Fruit fly (Drosophila melanogaster) whole organism, embryonic: ENCODE results near the gene Spase12.

ENCODE experiments used
- Aef1 ChIP-seq: fragments of 200-800 bp; sonication (Bioruptor generic); IDR thresholded peaks from 3 replicates; pipeline ENCODE4 v1.3.6; 2022; ENCODE audit warnings: missing biosample characterization, missing genetic modification characterization
- Atf-2 ChIP-seq: fragments of 200-800 bp; sonication (Bioruptor generic); optimal IDR thresholded peaks from 2 replicates; lab custom pipeline; 2016; ENCODE audit warnings: missing biosample characterization, missing genetic modification characterization
- Atf3 ChIP-seq: fragments of 200-800 bp; sonication (Bioruptor generic); optimal IDR thresholded peaks from 3 replicates; lab custom pipeline; 2016; ENCODE audit warnings: missing biosample characterization, missing genetic modification characterization
- CG10147 ChIP-seq: fragments of 200-800 bp; sonication (Bioruptor generic); optimal IDR thresholded peaks from 2 replicates; lab custom pipeline; 2019; ENCODE audit warnings: missing biosample characterization, mild to moderate bottlenecking, missing genetic modification characterization, moderate library complexity
- CG11093 ChIP-seq: fragments of 200-800 bp; sonication (Bioruptor generic); IDR thresholded peaks from 3 replicates; pipeline ENCODE4 v1.3.6; 2022; ENCODE audit warnings: missing biosample characterization, missing genetic modification characterization
- CG12071 ChIP-seq: fragments of 200-800 bp; sonication (Bioruptor generic); optimal IDR thresholded peaks from 3 replicates; lab custom pipeline; 2018; ENCODE audit warnings: missing biosample characterization, mild to moderate bottlenecking, missing genetic modification characterization
- CG12219 ChIP-seq: fragments of 200-800 bp; sonication (Bioruptor generic); optimal IDR thresholded peaks from 3 replicates; lab custom pipeline; 2018; ENCODE audit warnings: missing biosample characterization, mild to moderate bottlenecking, missing genetic modification characterization
- CG12769 ChIP-seq: fragments of 200-800 bp; sonication (Bioruptor generic); optimal IDR thresholded peaks from 2 replicates; lab custom pipeline; 2019; ENCODE audit warnings: missing biosample characterization, mild to moderate bottlenecking, missing genetic modification characterization, moderate library complexity
- CG1602 ChIP-seq: fragments of 200-800 bp; sonication (Bioruptor generic); optimal IDR thresholded peaks from 3 replicates; lab custom pipeline; 2016; ENCODE audit warnings: missing biosample characterization, missing genetic modification characterization
- CG17385 ChIP-seq: fragments of 200-800 bp; sonication (Bioruptor generic); optimal IDR thresholded peaks from 3 replicates; lab custom pipeline; 2018; ENCODE audit warnings: missing biosample characterization, mild to moderate bottlenecking, missing genetic modification characterization
- CG18011 ChIP-seq: fragments of 200-800 bp; sonication (Bioruptor generic); optimal IDR thresholded peaks from 2 replicates; lab custom pipeline; 2017; ENCODE audit warnings: missing biosample characterization, missing genetic modification characterization, mild to moderate bottlenecking, moderate library complexity, missing genotype
- CG18599 ChIP-seq: fragments of 200-800 bp; sonication (Bioruptor generic); optimal IDR thresholded peaks from 3 replicates; lab custom pipeline; 2017; ENCODE audit warnings: missing biosample characterization, missing genetic modification characterization, mild to moderate bottlenecking, moderate library complexity, missing genetic modification reagents
- CG2116 ChIP-seq: fragments of 200-800 bp; sonication (Bioruptor generic); optimal IDR thresholded peaks from 3 replicates; lab custom pipeline; 2018; ENCODE audit warnings: missing biosample characterization, mild to moderate bottlenecking, missing genetic modification characterization
- CG2875 ChIP-seq: fragments of 200-800 bp; sonication (Bioruptor generic); optimal IDR thresholded peaks from 2 replicates; lab custom pipeline; 2017; ENCODE audit warnings: missing biosample characterization, mild to moderate bottlenecking, missing genetic modification characterization, missing genetic modification reagents
- CG2889 ChIP-seq: fragments of 200-800 bp; sonication (Bioruptor generic); IDR thresholded peaks from 3 replicates; pipeline ENCODE4 v1.3.6; 2022; ENCODE audit warnings: missing biosample characterization, missing genetic modification characterization
- CG31441 ChIP-seq: fragments of 200-800 bp; sonication (Bioruptor generic); IDR thresholded peaks from 2 replicates; pipeline ENCODE4 v1.3.6; 2022; ENCODE audit warnings: missing biosample characterization, missing genetic modification characterization
- CG32772 ChIP-seq: fragments of 200-800 bp; sonication (Bioruptor generic); IDR thresholded peaks from 2 replicates; pipeline ENCODE4 v1.3.6; 2022; ENCODE audit warnings: missing biosample characterization, missing genetic modification characterization
- CG3407 ChIP-seq: fragments of 200-800 bp; sonication (Bioruptor generic); optimal IDR thresholded peaks from 2 replicates; lab custom pipeline; 2018; ENCODE audit warnings: missing biosample characterization, mild to moderate bottlenecking, missing genetic modification characterization
- CG34422 ChIP-seq: fragments of 200-800 bp; sonication (Bioruptor generic); IDR thresholded peaks from 3 replicates; pipeline ENCODE4 v1.3.6; 2022; ENCODE audit warnings: missing biosample characterization, missing genetic modification characterization
- CG43689 ChIP-seq: fragments of 200-800 bp; sonication (Bioruptor generic); IDR thresholded peaks from 2 replicates; pipeline ENCODE4 v1.3.6; 2022; ENCODE audit warnings: missing biosample characterization, missing genetic modification characterization
- CG4404 ChIP-seq: fragments of 200-800 bp; sonication (Bioruptor generic); IDR thresholded peaks from 2 replicates; pipeline ENCODE4 v1.3.6; 2022; ENCODE audit warnings: missing biosample characterization, missing genetic modification characterization
- CG4424 ChIP-seq: fragments of 200-800 bp; sonication (Bioruptor generic); optimal IDR thresholded peaks from 3 replicates; lab custom pipeline; 2016; ENCODE audit warnings: missing biosample characterization, missing genetic modification characterization
- CG4730 ChIP-seq: fragments of 200-800 bp; sonication (Bioruptor generic); IDR thresholded peaks from 2 replicates; pipeline ENCODE4 v1.3.6; 2022; ENCODE audit warnings: missing biosample characterization, missing genetic modification characterization
- CG7786 ChIP-seq: fragments of 200-800 bp; sonication (Bioruptor generic); optimal IDR thresholded peaks from 2 replicates; lab custom pipeline; 2016; ENCODE audit warnings: missing biosample characterization, missing genetic modification characterization
- CG8924 ChIP-seq: fragments of 200-800 bp; optimal IDR thresholded peaks from 3 replicates; lab custom pipeline; 2019; ENCODE audit warnings: missing biosample characterization, mild to moderate bottlenecking, missing genetic modification characterization, moderate library complexity
- E2f2 ChIP-seq: fragments of 200-800 bp; sonication (Bioruptor generic); IDR thresholded peaks from 2 replicates; pipeline ENCODE4 v1.3.6; 2022; ENCODE audit warnings: missing biosample characterization, missing genetic modification characterization
- HmgD ChIP-seq: fragments of 200-800 bp; sonication (Bioruptor generic); optimal IDR thresholded peaks from 3 replicates; lab custom pipeline; 2016; ENCODE audit warnings: missing biosample characterization, missing genetic modification characterization
- Hmr ChIP-seq: fragments of 200-800 bp; sonication (Bioruptor generic); optimal IDR thresholded peaks from 3 replicates; lab custom pipeline; 2017; ENCODE audit warnings: mild to moderate bottlenecking, missing biosample characterization, missing genetic modification reagents, missing genetic modification characterization
- Jarid2 ChIP-seq: fragments of 200-800 bp; sonication (Bioruptor generic); optimal IDR thresholded peaks from 3 replicates; lab custom pipeline; 2017; ENCODE audit warnings: mild to moderate bottlenecking, missing biosample characterization, missing genetic modification reagents, missing genetic modification characterization
- Mad ChIP-seq: fragments of 200-800 bp; sonication (Bioruptor generic); optimal IDR thresholded peaks from 2 replicates; lab custom pipeline; 2016; ENCODE audit warnings: missing biosample characterization, missing genetic modification characterization
- Meics ChIP-seq: fragments of 200-800 bp; sonication (Bioruptor generic); optimal IDR thresholded peaks from 2 replicates; lab custom pipeline; 2017; ENCODE audit warnings: missing biosample characterization, mild to moderate bottlenecking, missing genetic modification characterization
- Mes4 ChIP-seq: fragments of 200-800 bp; sonication (Bioruptor generic); optimal IDR thresholded peaks from 2 replicates; lab custom pipeline; 2016; ENCODE audit warnings: missing biosample characterization, missing genetic modification characterization
- NC2β ChIP-seq: fragments of 200-800 bp; sonication (Bioruptor generic); optimal IDR thresholded peaks from 2 replicates; lab custom pipeline; 2016; ENCODE audit warnings: missing biosample characterization, missing genetic modification characterization
- NfI ChIP-seq: fragments of 200-800 bp; sonication (Bioruptor generic); optimal IDR thresholded peaks from 3 replicates; lab custom pipeline; 2018; ENCODE audit warnings: missing biosample characterization, mild to moderate bottlenecking, missing genetic modification characterization, moderate library complexity
- Oaz ChIP-seq: fragments of 200-800 bp; sonication (Bioruptor generic); IDR thresholded peaks from 2 replicates; pipeline ENCODE4 v1.3.6; 2022; ENCODE audit warnings: missing biosample characterization, missing genetic modification characterization
- Optix ChIP-seq: fragments of 200-800 bp; sonication (Bioruptor generic); IDR thresholded peaks from 3 replicates; pipeline ENCODE4 v1.3.6; 2022; ENCODE audit warnings: missing biosample characterization, missing genetic modification characterization
- Ssrp ChIP-seq: fragments of 200-800 bp; sonication (Bioruptor generic); optimal IDR thresholded peaks from 2 replicates; lab custom pipeline; 2018; ENCODE audit warnings: missing biosample characterization, mild to moderate bottlenecking, missing genetic modification characterization, moderate library complexity
- Taf1 ChIP-seq: fragments of 200-800 bp; sonication (Bioruptor generic); IDR thresholded peaks from 2 replicates; pipeline ENCODE4 v1.3.6; 2022; ENCODE audit warnings: missing biosample characterization, missing genetic modification characterization
- Xbp1 ChIP-seq: fragments of 200-800 bp; sonication (Bioruptor generic); optimal IDR thresholded peaks from 3 replicates; lab custom pipeline; 2016; ENCODE audit warnings: missing biosample characterization, mild to moderate bottlenecking, missing genetic modification characterization
- YL-1 ChIP-seq: fragments of 200-800 bp; sonication (Bioruptor generic); optimal IDR thresholded peaks from 3 replicates; lab custom pipeline; 2017; ENCODE audit warnings: missing biosample characterization, mild to moderate bottlenecking, missing genetic modification characterization
- caup ChIP-seq: fragments of 200-800 bp; sonication (Bioruptor generic); optimal IDR thresholded peaks from 3 replicates; lab custom pipeline; 2017; ENCODE audit warnings: missing biosample characterization, mild to moderate bottlenecking, missing genetic modification characterization, moderate library complexity; ENCODE audit not compliant: severe bottlenecking
- da ChIP-seq: fragments of 200-800 bp; sonication (Bioruptor generic); optimal IDR thresholded peaks from 2 replicates; lab custom pipeline; 2016; ENCODE audit warnings: missing biosample characterization, missing genetic modification characterization
- dpn ChIP-seq, 2 experiments: fragments of 200-800 bp; sonication (Bioruptor generic); optimal IDR thresholded peaks; 3 replicates each; lab custom pipeline; 2016; ENCODE audit warnings: missing biosample characterization in 2 of 2, missing genetic modification characterization in 2 of 2
- gem ChIP-seq: fragments of 200-800 bp; sonication (Bioruptor generic); optimal IDR thresholded peaks from 2 replicates; lab custom pipeline; 2019; ENCODE audit warnings: missing biosample characterization, mild to moderate bottlenecking, missing genetic modification characterization, moderate library complexity
- jing ChIP-seq: fragments of 200-800 bp; sonication (Bioruptor generic); optimal IDR thresholded peaks from 2 replicates; lab custom pipeline; 2018; ENCODE audit warnings: missing biosample characterization, mild to moderate bottlenecking, missing genetic modification characterization
- maf-S ChIP-seq: fragments of 200-800 bp; sonication (Bioruptor generic); optimal IDR thresholded peaks from 2 replicates; lab custom pipeline; 2016; ENCODE audit warnings: missing biosample characterization, missing genetic modification characterization
- mam ChIP-seq: fragments of 200-800 bp; sonication (Bioruptor generic); optimal IDR thresholded peaks from 3 replicates; lab custom pipeline; 2016; ENCODE audit warnings: missing biosample characterization, missing genetic modification characterization
- pho ChIP-seq: fragments of 200-800 bp; sonication (Bioruptor generic); optimal IDR thresholded peaks from 2 replicates; lab custom pipeline; 2016; ENCODE audit warnings: missing biosample characterization, missing genetic modification characterization
- row ChIP-seq: fragments of 200-800 bp; sonication (Bioruptor generic); IDR thresholded peaks from 3 replicates; pipeline ENCODE4 v1.3.6; 2022; ENCODE audit warnings: missing biosample characterization, missing genetic modification characterization
- sd ChIP-seq: fragments of 200-800 bp; sonication (Bioruptor generic); optimal IDR thresholded peaks from 3 replicates; lab custom pipeline; 2018; ENCODE audit warnings: missing biosample characterization, mild to moderate bottlenecking, missing genetic modification characterization, moderate library complexity
- zen ChIP-seq: fragments of 200-800 bp; sonication (Bioruptor generic); optimal IDR thresholded peaks from 3 replicates; lab custom pipeline; 2018; ENCODE audit warnings: missing biosample characterization, mild to moderate bottlenecking, missing genetic modification characterization, moderate library complexity

The Spase12 gene

dm6 chr3R:29493242-29493944 lies 2.4 kb upstream of the Spase12 start, which contains the start of the genes CG2310 and Diedel (continued):
- no peak for TF ChIP-seq Xbp1
- TF ChIP-seq caup (GFP tag; lab: Kevin White, UChicago) = no peak
- TF ChIP-seq CG7786 (GFP tag; lab: Kevin White, UChicago) = no peak
- TF ChIP-seq Mes4 = no peak
- TF ChIP-seq Ssrp = no peak
- no peak for TF ChIP-seq Aef1 (GFP tag; lab: Robert Waterston, UW)
- TF ChIP-seq CG2875 (GFP tag; lab: Kevin White, UChicago) = no peak
- no peak for TF ChIP-seq CG1602
- peak; percentile 57 for TF ChIP-seq CG2116
- TF ChIP-seq CG2889 (GFP tag; lab: Robert Waterston, UW) = no peak
- no peak for TF ChIP-seq Optix (GFP tag; lab: Robert Waterston, UW)
- TF ChIP-seq Mad = no peak
- TF ChIP-seq Taf1 = no peak
- TF ChIP-seq Oaz (GFP tag; lab: Robert Waterston, UW) = no peak
- TF ChIP-seq maf-S (GFP tag; lab: Kevin White, UChicago) = no peak
- TF ChIP-seq da (GFP tag; lab: Kevin White, UChicago) = no peak
- TF ChIP-seq CG11093 (GFP tag; lab: Robert Waterston, UW) = no peak
- peak; percentile 45 for TF ChIP-seq CG8924 (tag; lab: Kevin White, UChicago)
- TF ChIP-seq E2f2 = peak; percentile 73
- TF ChIP-seq CG4730 (GFP tag; lab: Robert Waterston, UW) = no peak
- no peak for TF ChIP-seq Atf3 (GFP tag; lab: Kevin White, UChicago)
- peak; percentile 78 for TF ChIP-seq YL-1
- no peak for TF ChIP-seq Hmr (GFP tag; lab: Kevin White, UChicago)
- no peak for TF ChIP-seq Atf-2 (GFP tag; lab: Kevin White, UChicago)
- peak in 1 of 2 experiments; percentile 11 for TF ChIP-seq dpn (GFP tag; optimal IDR thresholded peaks at IDR 0.05; lab: Kevin White, UChicago)
- no peak for TF ChIP-seq sd (tag; lab: Kevin White, UChicago)
- peak; percentile 81 for TF ChIP-seq Jarid2
- no peak for TF ChIP-seq CG12071 (GFP tag; lab: Kevin White, UChicago)
- TF ChIP-seq HmgD (GFP tag; lab: Kevin White, UChicago) = peak; percentile 52
- no peak for TF ChIP-seq CG43689
- no peak for TF ChIP-seq gem (tag; lab: Kevin White, UChicago)
- peak; percentile 7 for TF ChIP-seq CG3407 (GFP tag; lab: Kevin White, UChicago)
- no peak for TF ChIP-seq CG18599 (GFP tag; lab: Kevin White, UChicago)
- TF ChIP-seq pho (GFP tag; lab: Kevin White, UChicago) = no peak
- no peak for TF ChIP-seq Meics (GFP tag; lab: Kevin White, UChicago)
- no peak for TF ChIP-seq mam (GFP tag; lab: Kevin White, UChicago)
- TF ChIP-seq CG12769 (tag; lab: Kevin White, UChicago) = no peak
- 0 out of 3 replicates have a peak, but pooled peaks have one; percentile 17 for TF ChIP-seq row (GFP tag; lab: Robert Waterston, UW)
- no peak for TF ChIP-seq CG32772 (GFP tag; lab: Robert Waterston, UW)
- no peak for TF ChIP-seq jing (GFP tag; lab: Kevin White, UChicago)
- no peak for TF ChIP-seq CG4404 (GFP tag; lab: Robert Waterston, UW)
- peak; percentile 27 for TF ChIP-seq NC2β
- TF ChIP-seq NfI = peak; percentile 18
- TF ChIP-seq CG4424 (GFP tag; lab: Kevin White, UChicago) = no peak
- no peak; the same call in 2 of the 3 replicates for TF ChIP-seq CG34422 (GFP tag; lab: Robert Waterston, UW)
- peak; percentile 49 for TF ChIP-seq zen (tag; lab: Kevin White, UChicago)
- no peak for TF ChIP-seq CG12219 (GFP tag; lab: Kevin White, UChicago)
- no peak for TF ChIP-seq CG31441
- TF ChIP-seq CG10147 (GFP tag; lab: Kevin White, UChicago) = no peak
- TF ChIP-seq CG18011 (GFP tag; lab: Kevin White, UChicago) = no peak
- TF ChIP-seq CG17385 (GFP tag; lab: Kevin White, UChicago) = no peak
